Worm (Caenorhabditis elegans) whole organism, L4 larva: ENCODE data around the gene Y44A6C.2.

Experiments used
- F10B5.3 ChIP-seq: sonication (generic microtip); optimal IDR thresholded peaks from 2 replicates; lab custom pipeline; 2016; ENCODE audit warnings: mild to moderate bottlenecking, missing genetic modification characterization, missing compliant biosample characterization
- F26F4.8 ChIP-seq: fragments of 200-800 bp; sonication (Bioruptor generic); conservative IDR thresholded peaks from 2 replicates; pipeline ENCODE4 v1.3.6; 2022; ENCODE audit warnings: missing genetic modification characterization, missing compliant biosample characterization
- R02D3.7 ChIP-seq: fragments of 150-350 bp; sonication (generic microtip); optimal IDR thresholded peaks from 3 replicates; lab custom pipeline; 2014; ENCODE audit warnings: missing biosample characterization, missing genetic modification characterization
- T20F7.1 ChIP-seq: fragments of 200-800 bp; sonication (Bioruptor generic); optimal IDR thresholded peaks from 2 replicates; lab custom pipeline; 2018; ENCODE audit warnings: mild to moderate bottlenecking, missing genetic modification characterization, missing compliant biosample characterization
- Y105C5A.15 ChIP-seq: fragments of 200-800 bp; sonication (Bioruptor generic); IDR thresholded peaks from 2 replicates; pipeline ENCODE4 v1.3.6; 2022; ENCODE audit warnings: missing genetic modification characterization, missing compliant biosample characterization
- Y5F2A.4 ChIP-seq: fragments of 200-800 bp; sonication (Bioruptor generic); optimal IDR thresholded peaks from 2 replicates; lab custom pipeline; 2018; ENCODE audit warnings: mild to moderate bottlenecking, missing genetic modification characterization, missing compliant biosample characterization
- ZK337.2 ChIP-seq: fragments of 200-800 bp; sonication (Bioruptor generic); IDR thresholded peaks from 2 replicates; pipeline ENCODE4 v1.3.6; 2022; ENCODE audit warnings: missing genetic modification reagents, missing genetic modification characterization, missing compliant biosample characterization
- arid-1 ChIP-seq: fragments of 200-800 bp; sonication (Bioruptor generic); conservative IDR thresholded peaks from 2 replicates; pipeline ENCODE4 v1.3.6; 2022; ENCODE audit warnings: missing genetic modification reagents, missing genetic modification characterization, missing compliant biosample characterization
- attf-4 ChIP-seq: sonication (generic microtip); optimal IDR thresholded peaks from 3 replicates; lab custom pipeline; 2017; ENCODE audit warnings: missing biosample characterization, missing genetic modification characterization
- ceh-44 ChIP-seq: fragments of 200-800 bp; sonication (Bioruptor generic); IDR thresholded peaks from 2 replicates; pipeline ENCODE4 v1.3.6; 2022; ENCODE audit warnings: missing genetic modification reagents, missing genetic modification characterization, missing compliant biosample characterization
- ceh-62 ChIP-seq: sonication (generic microtip); optimal IDR thresholded peaks from 2 replicates; lab custom pipeline; 2017; ENCODE audit warnings: missing biosample characterization, missing genetic modification characterization
- ceh-82 ChIP-seq: sonication (generic microtip); optimal IDR thresholded peaks from 2 replicates; lab custom pipeline; 2017; ENCODE audit warnings: missing biosample characterization, missing genetic modification characterization
- ces-1 ChIP-seq: fragments of 150-350 bp; sonication (generic microtip); optimal IDR thresholded peaks from 4 replicates; lab custom pipeline; 2014; ENCODE audit warnings: missing biosample characterization, missing genetic modification reagents, missing genetic modification characterization
- cey-2 ChIP-seq: sonication (generic microtip); optimal IDR thresholded peaks from 3 replicates; lab custom pipeline; 2017; ENCODE audit warnings: missing genetic modification characterization, mild to moderate bottlenecking, missing compliant biosample characterization, antibody characterized with exemption, borderline replicate concordance; ENCODE audit not compliant: insufficient read depth
- daf-8 ChIP-seq: fragments of 200-800 bp; sonication (Bioruptor generic); IDR thresholded peaks from 2 replicates; pipeline ENCODE4 v1.3.6; 2022; ENCODE audit warnings: missing genetic modification characterization, missing compliant biosample characterization
- dmd-6 ChIP-seq: fragments of 200-800 bp; sonication (Bioruptor generic); IDR thresholded peaks from 2 replicates; pipeline ENCODE4 v1.3.6; 2022; ENCODE audit warnings: missing genetic modification reagents, missing genetic modification characterization, missing compliant biosample characterization
- dpl-1 ChIP-seq: fragments of 150-350 bp; optimal IDR thresholded peaks from 2 replicates; lab custom pipeline; 2014; ENCODE audit warnings: missing biosample characterization, missing genetic modification reagents, missing genetic modification characterization
- dve-1 ChIP-seq: sonication (generic microtip); optimal IDR thresholded peaks from 2 replicates; lab custom pipeline; 2017; ENCODE audit warnings: antibody characterized with exemption, mild to moderate bottlenecking, missing genetic modification characterization, missing compliant biosample characterization; ENCODE audit not compliant: insufficient read depth
- fos-1 ChIP-seq: fragments of 150-350 bp; optimal IDR thresholded peaks from 2 replicates; lab custom pipeline; 2014; ENCODE audit warnings: missing biosample characterization, missing genetic modification characterization
- hif-1 ChIP-seq, 2 experiments: sonication (generic microtip); optimal IDR thresholded peaks; 2 replicates each; lab custom pipeline; 2016 to 2017; ENCODE audit warnings: missing compliant biosample characterization in 2 of 2, missing genetic modification characterization in 2 of 2, missing genetic modification reagents in 2 of 2, missing genotype in 2 of 2, mild to moderate bottlenecking in 1 of 2
- hlh-30 ChIP-seq: sonication (generic microtip); optimal IDR thresholded peaks from 2 replicates; lab custom pipeline; 2017; ENCODE audit warnings: antibody characterized with exemption, mild to moderate bottlenecking, missing genetic modification characterization, missing compliant biosample characterization; ENCODE audit not compliant: insufficient read depth
- hmg-1.1 ChIP-seq: fragments of 200-800 bp; sonication (Bioruptor generic); IDR thresholded peaks from 2 replicates; pipeline ENCODE4 v1.3.6; 2022; ENCODE audit warnings: missing genetic modification reagents, missing genetic modification characterization, missing compliant biosample characterization
- lin-1 ChIP-seq: fragments of 200-800 bp; sonication (Bioruptor generic); IDR thresholded peaks from 2 replicates; pipeline ENCODE4 v1.3.6; 2022; ENCODE audit warnings: missing genetic modification reagents, missing genetic modification characterization, missing compliant biosample characterization
- lin-29 ChIP-seq: fragments of 200-800 bp; sonication (Bioruptor generic); IDR thresholded peaks from 2 replicates; pipeline ENCODE4 v1.3.6; 2022; ENCODE audit warnings: missing genetic modification reagents, missing genetic modification characterization, missing compliant biosample characterization
- lin-38 ChIP-seq: fragments of 200-800 bp; sonication (Bioruptor generic); IDR thresholded peaks from 2 replicates; pipeline ENCODE4 v1.3.6; 2022; ENCODE audit warnings: missing genetic modification reagents, missing genetic modification characterization, missing compliant biosample characterization
- lsy-2 ChIP-seq, 2 experiments: fragments of 150-350 bp in 1 of 2; sonication (generic microtip) in 1 of 2; optimal IDR thresholded peaks; 2 replicates each; lab custom pipeline; 2014 to 2017; ENCODE audit warnings: missing biosample characterization in 2 of 2, missing genetic modification characterization in 2 of 2
- madf-9 ChIP-seq: fragments of 200-800 bp; sonication (Bioruptor generic); conservative IDR thresholded peaks from 2 replicates; pipeline ENCODE4 v1.3.6; 2022; ENCODE audit warnings: missing genetic modification reagents, missing genetic modification characterization, missing compliant biosample characterization
- mep-1 ChIP-seq: fragments of 150-350 bp; sonication (generic microtip); optimal IDR thresholded peaks from 3 replicates; lab custom pipeline; 2014; ENCODE audit warnings: missing biosample characterization, missing genetic modification characterization
- mes-2 ChIP-seq: sonication (generic microtip); optimal IDR thresholded peaks from 2 replicates; lab custom pipeline; 2016; ENCODE audit warnings: missing genotype, mild to moderate bottlenecking, missing genetic modification characterization, missing compliant biosample characterization; ENCODE audit not compliant: poor library complexity, severe bottlenecking
- nhr-25 ChIP-seq: sonication (generic microtip); optimal IDR thresholded peaks from 2 replicates; lab custom pipeline; 2017; ENCODE audit warnings: missing genetic modification characterization, mild to moderate bottlenecking, missing compliant biosample characterization, antibody characterized with exemption, moderate library complexity, borderline replicate concordance; ENCODE audit not compliant: insufficient read depth
- nhr-42 ChIP-seq: fragments of 200-800 bp; sonication (Bioruptor generic); IDR thresholded peaks from 2 replicates; pipeline ENCODE4 v1.3.6; 2022; ENCODE audit warnings: missing genetic modification characterization, missing compliant biosample characterization
- nhr-48 ChIP-seq: sonication (generic microtip); optimal IDR thresholded peaks from 2 replicates; lab custom pipeline; 2016; ENCODE audit warnings: mild to moderate bottlenecking, missing genetic modification characterization, missing compliant biosample characterization
- nhr-6 ChIP-seq: fragments of 150-350 bp; optimal IDR thresholded peaks from 2 replicates; lab custom pipeline; 2014; ENCODE audit warnings: missing biosample characterization, missing genetic modification characterization
- nhr-76 ChIP-seq: fragments of 150-350 bp; optimal IDR thresholded peaks from 2 replicates; lab custom pipeline; 2014; ENCODE audit warnings: missing biosample characterization, missing genetic modification characterization
- pha-4 ChIP-seq, 2 experiments: fragments of 150-350 bp in 1 of 2; fragments of 200-800 bp in 1 of 2; sonication (Bioruptor generic) in 1 of 2; IDR thresholded peaks in 1 of 2; optimal IDR thresholded peaks in 1 of 2; 2 replicates each; pipeline versions ENCODE4 v1.3.6 to Lab custom; 2014 to 2022; ENCODE audit warnings: missing genetic modification characterization in 2 of 2, missing genetic modification reagents in 2 of 2, missing biosample characterization in 1 of 2, missing compliant biosample characterization in 1 of 2
- php-3 ChIP-seq: fragments of 200-800 bp; sonication (Bioruptor generic); IDR thresholded peaks from 2 replicates; pipeline ENCODE4 v1.3.6; 2022; ENCODE audit warnings: missing genetic modification reagents, missing genetic modification characterization, missing compliant biosample characterization
- rbr-2 ChIP-seq: sonication (generic microtip); optimal IDR thresholded peaks from 2 replicates; lab custom pipeline; 2016; ENCODE audit warnings: missing genotype, missing genetic modification characterization, missing compliant biosample characterization
- saeg-2 ChIP-seq: fragments of 200-800 bp; sonication (Bioruptor generic); IDR thresholded peaks from 2 replicates; pipeline ENCODE4 v1.3.6; 2022; ENCODE audit warnings: missing genetic modification reagents, missing genetic modification characterization, missing compliant biosample characterization
- sdz-12 ChIP-seq: fragments of 200-800 bp; sonication (Bioruptor generic); optimal IDR thresholded peaks from 2 replicates; lab custom pipeline; 2018; ENCODE audit warnings: mild to moderate bottlenecking, missing genetic modification characterization, missing compliant biosample characterization
- set-16 ChIP-seq: fragments of 200-800 bp; sonication (Bioruptor generic); IDR thresholded peaks from 2 replicates; pipeline ENCODE4 v1.3.6; 2022; ENCODE audit warnings: missing genetic modification reagents, missing genetic modification characterization, missing compliant biosample characterization
- spr-1 ChIP-seq: sonication (generic microtip); optimal IDR thresholded peaks from 2 replicates; lab custom pipeline; 2016; ENCODE audit warnings: mild to moderate bottlenecking, missing genetic modification characterization, missing compliant biosample characterization
- vab-7 ChIP-seq: fragments of 200-800 bp; sonication (Bioruptor generic); IDR thresholded peaks from 2 replicates; pipeline ENCODE4 v1.3.6; 2022; ENCODE audit warnings: missing genetic modification reagents, missing genetic modification characterization, missing compliant biosample characterization
- zfp-2 ChIP-seq: sonication (generic microtip); optimal IDR thresholded peaks from 2 replicates; lab custom pipeline; 2016; ENCODE audit warnings: mild to moderate bottlenecking, missing genetic modification characterization, missing compliant biosample characterization
- zip-11 ChIP-seq: fragments of 200-800 bp; sonication (Bioruptor generic); IDR thresholded peaks from 2 replicates; pipeline ENCODE4 v1.3.6; 2022; ENCODE audit warnings: missing genetic modification characterization, missing compliant biosample characterization
- ztf-7 ChIP-seq: fragments of 150-350 bp; optimal IDR thresholded peaks from 2 replicates; lab custom pipeline; 2014; ENCODE audit warnings: missing biosample characterization, missing genetic modification characterization

Y44A6C.2 gene

DNA sequence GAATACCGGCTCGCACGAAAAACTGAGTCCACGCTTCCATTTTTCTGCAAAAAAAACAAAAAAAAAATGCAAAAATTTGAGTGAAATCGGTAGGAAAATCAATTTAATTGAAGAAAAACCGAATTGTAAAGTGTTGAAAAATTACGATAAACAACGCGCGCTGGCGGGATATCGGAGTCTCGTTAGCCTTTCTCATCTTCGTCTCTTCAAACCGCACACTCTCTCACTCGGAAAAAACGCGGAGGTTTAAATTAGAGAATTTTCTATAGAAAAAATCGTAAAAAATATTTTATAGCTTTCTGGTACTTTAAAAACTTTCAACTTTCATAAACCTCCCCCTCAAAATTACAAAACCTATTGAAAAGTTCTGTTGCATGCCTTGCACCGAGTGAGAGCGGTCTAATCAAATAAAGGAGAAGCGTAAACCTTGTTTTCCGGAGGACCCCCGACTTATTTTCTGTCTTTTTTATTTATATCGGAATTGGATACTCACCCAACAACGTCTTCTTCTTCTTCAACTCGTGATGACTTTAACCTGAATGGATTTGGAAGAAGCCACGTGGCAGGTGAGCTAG, 17.9 kb upstream of the Y44A6C.2 start, which contains the start of the genes F53F8.5 and F53F8.6 (continued):
- TF ChIP-seq dve-1 (tag; lab: Kevin White, UChicago): peak; percentile 53
- TF ChIP-seq ceh-82 (tag; lab: Kevin White, UChicago): no peak
- no peak for TF ChIP-seq spr-1 (tag; lab: Kevin White, UChicago)
- peak in 1 of 2 experiments; percentile 66 for TF ChIP-seq lsy-2 (tag; optimal IDR thresholded peaks at IDR 0.05; lab: Kevin White, UChicago)
- TF ChIP-seq ces-1 (GFP tag; lab: Kevin White, UChicago): peak; percentile 12
- TF ChIP-seq attf-4: no peak
- no peak for TF ChIP-seq ceh-62 (tag; lab: Kevin White, UChicago)
- TF ChIP-seq fos-1 (tag; lab: Kevin White, UChicago): no peak
- TF ChIP-seq R02D3.7 (tag; lab: Kevin White, UChicago): no peak
- peak; percentile 46 for TF ChIP-seq hlh-30 (tag; lab: Kevin White, UChicago)
- TF ChIP-seq nhr-25 (tag; lab: Kevin White, UChicago): no peak
- peak; percentile 85 for TF ChIP-seq dpl-1 (GFP tag; lab: Kevin White, UChicago)
- TF ChIP-seq sdz-12 (GFP tag; lab: Kevin White, UChicago): no peak
- TF ChIP-seq rbr-2: no peak
- TF ChIP-seq lin-38 (GFP tag; lab: Robert Waterston, UW): peak; percentile 27; the same call in 1 of the 2 replicates
- TF ChIP-seq ZK337.2: no peak
- peak; percentile 74 for TF ChIP-seq mes-2 (tag; lab: Kevin White, UChicago)
- TF ChIP-seq lin-1 (GFP tag; lab: Robert Waterston, UW): no peak

DNA sequence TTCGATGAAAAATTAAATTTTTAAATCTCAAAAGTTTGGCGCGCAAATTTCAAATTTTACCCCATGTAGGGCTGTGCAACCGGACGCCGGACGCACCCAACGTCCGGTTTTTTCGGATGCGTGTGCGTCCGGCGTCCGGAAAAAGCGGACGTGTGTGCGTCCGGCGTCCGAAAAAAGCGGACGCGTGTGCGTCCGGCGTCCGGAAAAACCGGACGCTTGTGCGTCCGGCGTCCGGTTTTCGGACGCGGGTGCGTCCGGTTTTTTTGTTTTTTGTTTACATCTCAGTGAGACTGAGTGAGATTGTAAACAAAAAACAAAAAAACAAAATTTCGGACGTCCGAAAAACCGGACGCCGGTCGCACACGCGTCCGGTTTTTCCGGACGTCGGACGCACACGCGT, 16.9 kb upstream of the Y44A6C.2 start:
- 0 out of 2 replicates have a peak, but pooled peaks have one; percentile 29 for TF ChIP-seq ceh-44 (GFP tag; lab: Robert Waterston, UW)
- peak; percentile 84 for TF ChIP-seq set-16
- peak; percentile 28; the same call in 1 of the 2 replicates for TF ChIP-seq lin-38 (GFP tag; lab: Robert Waterston, UW)
- peak; percentile 58; the same call in 1 of the 2 replicates for TF ChIP-seq Y105C5A.15 (GFP tag; lab: Robert Waterston, UW)
- TF ChIP-seq F26F4.8 (GFP tag; lab: Robert Waterston, UW): 0 out of 2 replicates have a peak, but pooled peaks have one; percentile 63
- 0 out of 2 replicates have a peak, but pooled peaks have one; percentile 45 for TF ChIP-seq madf-9 (GFP tag; lab: Robert Waterston, UW)

DNA sequence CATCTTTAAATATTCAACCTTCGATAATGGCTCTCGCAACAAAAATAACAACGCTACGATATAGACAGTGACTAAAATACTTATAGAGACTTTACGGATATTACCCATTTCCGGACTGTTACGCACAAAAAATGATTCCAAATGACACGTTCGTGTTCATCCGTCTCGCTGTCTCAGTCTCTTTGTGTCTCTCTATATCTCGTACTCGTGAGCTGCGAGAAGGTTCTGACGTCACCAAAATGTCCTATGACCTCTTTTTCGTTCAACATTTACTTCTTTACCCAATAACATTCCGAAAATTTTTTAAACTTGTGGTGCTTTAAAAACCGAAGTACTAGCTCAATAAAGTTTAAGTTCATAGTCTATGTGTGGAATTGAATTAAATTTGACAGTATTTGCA, 11.9 kb upstream of the Y44A6C.2 start:
- TF ChIP-seq hmg-1.1 (GFP tag; lab: Robert Waterston, UW): peak; percentile 23; the same call in 1 of the 2 replicates
- no peak for TF ChIP-seq arid-1 (GFP tag; lab: Robert Waterston, UW)
- TF ChIP-seq dmd-6 (GFP tag; lab: Robert Waterston, UW): no peak
- no peak for TF ChIP-seq ceh-44 (GFP tag; lab: Robert Waterston, UW)
- no peak for TF ChIP-seq nhr-6 (tag; lab: Kevin White, UChicago)
- no peak for TF ChIP-seq zfp-2
- no peak for TF ChIP-seq daf-8
- no peak for TF ChIP-seq saeg-2 (GFP tag; lab: Robert Waterston, UW)
- TF ChIP-seq hlh-30 (tag; lab: Kevin White, UChicago): peak; percentile 79
- no peak for TF ChIP-seq nhr-25 (tag; lab: Kevin White, UChicago)
- no peak for TF ChIP-seq ztf-7 (tag; lab: Kevin White, UChicago)
- TF ChIP-seq nhr-76 (tag; lab: Kevin White, UChicago): no peak
- no peak for TF ChIP-seq php-3 (GFP tag; lab: Robert Waterston, UW)
- no peak for TF ChIP-seq pha-4 (GFP tag; IDR thresholded peaks at IDR 0.05; lab: Robert Waterston, UW)
- TF ChIP-seq pha-4 (tag; optimal IDR thresholded peaks at IDR 0.05; lab: Kevin White, UChicago): no peak
- TF ChIP-seq mep-1 (tag; lab: Kevin White, UChicago): no peak
- no peak for TF ChIP-seq nhr-42 (GFP tag; lab: Robert Waterston, UW)
- TF ChIP-seq F10B5.3: no peak
- TF ChIP-seq vab-7 (GFP tag; lab: Robert Waterston, UW): no peak
- no peak for TF ChIP-seq zip-11 (GFP tag; lab: Robert Waterston, UW)
- TF ChIP-seq T20F7.1 (GFP tag; lab: Kevin White, UChicago): no peak
- TF ChIP-seq nhr-48 (tag; lab: Kevin White, UChicago): no peak
- TF ChIP-seq hif-1 (tag; optimal IDR thresholded peaks at IDR 0.05; lab: Kevin White, UChicago): peak in 1 of 2 experiments; percentile 95
- TF ChIP-seq Y5F2A.4 (GFP tag; lab: Kevin White, UChicago): no peak
- TF ChIP-seq lin-29 (GFP tag; lab: Robert Waterston, UW): no peak
- no peak for TF ChIP-seq cey-2 (tag; lab: Kevin White, UChicago)
